Worm (Caenorhabditis elegans) whole organism, L4 larva: Measurements from ENCODE around the gene npr-3.

Experiments
- F10B5.3 ChIP-seq: sonication (generic microtip); optimal IDR thresholded peaks from 2 replicates; lab custom pipeline; 2016; ENCODE audit warnings: mild to moderate bottlenecking, missing genetic modification characterization, missing compliant biosample characterization
- Y48G9A.11 ChIP-seq: fragments of 200-800 bp; sonication (Bioruptor generic); IDR thresholded peaks from 2 replicates; pipeline ENCODE4 v1.3.6; 2022; ENCODE audit warnings: missing genetic modification reagents, missing genetic modification characterization, missing compliant biosample characterization
- Y75B8A.6 ChIP-seq: fragments of 200-800 bp; sonication (Bioruptor generic); IDR thresholded peaks from 2 replicates; pipeline ENCODE4 v1.3.6; 2022; ENCODE audit warnings: missing genetic modification reagents, missing genetic modification characterization, missing compliant biosample characterization
- aha-1 ChIP-seq: fragments of 150-350 bp; peaks from one replicate; lab custom pipeline; 2014; ENCODE audit warnings: missing biosample characterization, missing genetic modification characterization
- attf-4 ChIP-seq: sonication (generic microtip); optimal IDR thresholded peaks from 3 replicates; lab custom pipeline; 2017; ENCODE audit warnings: missing biosample characterization, missing genetic modification characterization
- daf-8 ChIP-seq: fragments of 200-800 bp; sonication (Bioruptor generic); IDR thresholded peaks from 2 replicates; pipeline ENCODE4 v1.3.6; 2022; ENCODE audit warnings: missing genetic modification characterization, missing compliant biosample characterization
- dmd-9 ChIP-seq: fragments of 200-800 bp; sonication (Bioruptor generic); IDR thresholded peaks from 2 replicates; pipeline ENCODE4 v1.3.6; 2022; ENCODE audit warnings: missing genetic modification reagents, missing genetic modification characterization, missing compliant biosample characterization
- dve-1 ChIP-seq: sonication (generic microtip); optimal IDR thresholded peaks from 2 replicates; lab custom pipeline; 2017; ENCODE audit warnings: antibody characterized with exemption, mild to moderate bottlenecking, missing genetic modification characterization, missing compliant biosample characterization; ENCODE audit not compliant: insufficient read depth
- jun-1 ChIP-seq: fragments of 150-350 bp; optimal IDR thresholded peaks from 2 replicates; lab custom pipeline; 2014; ENCODE audit warnings: missing biosample characterization, missing genetic modification reagents, missing genetic modification characterization
- lin-15B ChIP-seq: fragments of 150-350 bp; sonication (generic microtip); optimal IDR thresholded peaks from 3 replicates; lab custom pipeline; 2014; ENCODE audit warnings: missing biosample characterization, missing genetic modification characterization
- lin-38 ChIP-seq: fragments of 200-800 bp; sonication (Bioruptor generic); IDR thresholded peaks from 2 replicates; pipeline ENCODE4 v1.3.6; 2022; ENCODE audit warnings: missing genetic modification reagents, missing genetic modification characterization, missing compliant biosample characterization
- lsy-2 ChIP-seq, 2 experiments: fragments of 150-350 bp in 1 of 2; sonication (generic microtip) in 1 of 2; optimal IDR thresholded peaks; 2 replicates each; lab custom pipeline; 2014 to 2017; ENCODE audit warnings: missing biosample characterization in 2 of 2, missing genetic modification characterization in 2 of 2
- nhr-102 ChIP-seq: sonication (generic microtip); optimal IDR thresholded peaks from 2 replicates; lab custom pipeline; 2016; ENCODE audit warnings: mild to moderate bottlenecking, missing genetic modification characterization, moderate library complexity, missing compliant biosample characterization
- nhr-237 ChIP-seq: sonication (generic microtip); optimal IDR thresholded peaks from 2 replicates; lab custom pipeline; 2017; ENCODE audit warnings: missing biosample characterization, missing genetic modification characterization
- pha-4 ChIP-seq, 2 experiments: fragments of 150-350 bp in 1 of 2; fragments of 200-800 bp in 1 of 2; sonication (Bioruptor generic) in 1 of 2; IDR thresholded peaks in 1 of 2; optimal IDR thresholded peaks in 1 of 2; 2 replicates each; pipeline versions ENCODE4 v1.3.6 to Lab custom; 2014 to 2022; ENCODE audit warnings: missing genetic modification characterization in 2 of 2, missing genetic modification reagents in 2 of 2, missing biosample characterization in 1 of 2, missing compliant biosample characterization in 1 of 2
- pqm-1 ChIP-seq: sonication (generic microtip); optimal IDR thresholded peaks from 2 replicates; lab custom pipeline; 2017; ENCODE audit warnings: missing biosample characterization, missing genetic modification characterization
- sdz-12 ChIP-seq: fragments of 200-800 bp; sonication (Bioruptor generic); optimal IDR thresholded peaks from 2 replicates; lab custom pipeline; 2018; ENCODE audit warnings: mild to moderate bottlenecking, missing genetic modification characterization, missing compliant biosample characterization
- snpc-1.2 ChIP-seq: fragments of 200-800 bp; sonication (Bioruptor generic); IDR thresholded peaks from 2 replicates; pipeline ENCODE4 v1.3.6; 2022; ENCODE audit warnings: missing genetic modification reagents, missing genetic modification characterization, missing compliant biosample characterization
- tra-1 ChIP-seq: fragments of 200-800 bp; sonication (Bioruptor generic); IDR thresholded peaks from 2 replicates; pipeline ENCODE4 v1.3.6; 2022; ENCODE audit warnings: missing genetic modification reagents, missing genetic modification characterization, missing compliant biosample characterization
- unc-39 ChIP-seq: sonication (generic microtip); optimal IDR thresholded peaks from 2 replicates; lab custom pipeline; 2017; ENCODE audit warnings: missing biosample characterization, missing genetic modification characterization

The npr-3 gene

DNA sequence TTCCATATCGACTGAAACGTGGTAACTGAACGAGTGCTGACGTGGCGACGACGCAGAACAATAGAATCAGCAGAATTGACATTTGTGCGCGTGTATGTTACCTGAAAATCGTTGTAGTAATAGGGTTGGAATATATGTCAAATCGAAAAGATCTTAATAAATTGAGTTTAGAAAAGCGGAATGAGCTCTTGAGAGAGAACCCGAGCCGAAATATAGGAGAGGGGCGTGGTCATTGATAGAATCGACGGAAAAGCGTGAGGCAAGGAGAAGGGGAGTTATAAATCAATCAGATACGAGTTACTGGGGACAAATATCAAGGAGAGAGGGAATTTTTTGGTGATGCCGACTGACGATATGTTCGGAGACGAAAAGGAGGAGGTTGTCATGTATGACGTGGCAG is 50.9 kb downstream of the npr-3 start, which contains the start of gene M04B2.6:
Gene M04B2.6, minus strand, starts transcription at position 101 of the 400 bp plus-strand sequence.
- TF ChIP-seq tra-1 (GFP tag; lab: Robert Waterston, UW), result no peak
- no peak for TF ChIP-seq lin-38 (GFP tag; lab: Robert Waterston, UW)
- TF ChIP-seq nhr-237 (tag; lab: Kevin White, UChicago), result no peak
- TF ChIP-seq snpc-1.2, result no peak
- TF ChIP-seq lin-15B (tag; lab: Kevin White, UChicago), result no peak
- no peak for TF ChIP-seq Y48G9A.11 (GFP tag; lab: Robert Waterston, UW)
- TF ChIP-seq Y75B8A.6 (GFP tag; lab: Robert Waterston, UW), result no peak
- no peak for TF ChIP-seq aha-1
- TF ChIP-seq pqm-1 (tag; lab: Kevin White, UChicago), result no peak
- no peak for TF ChIP-seq pha-4 (GFP tag; IDR thresholded peaks at IDR 0.05; lab: Robert Waterston, UW)
- no peak for TF ChIP-seq pha-4 (tag; optimal IDR thresholded peaks at IDR 0.05; lab: Kevin White, UChicago)
- TF ChIP-seq jun-1 (tag; lab: Kevin White, UChicago), result no peak
- TF ChIP-seq attf-4 (tag; lab: Kevin White, UChicago), result no peak
- TF ChIP-seq nhr-102 (tag; lab: Kevin White, UChicago), result no peak
- TF ChIP-seq dmd-9 (GFP tag; lab: Robert Waterston, UW), result no peak
- TF ChIP-seq daf-8 (GFP tag; lab: Robert Waterston, UW), result no peak
- TF ChIP-seq F10B5.3, result no peak
- TF ChIP-seq sdz-12 (GFP tag; lab: Kevin White, UChicago), result no peak
- TF ChIP-seq unc-39 (tag; lab: Kevin White, UChicago), result no peak
- no peak for TF ChIP-seq lsy-2 (tag; optimal IDR thresholded peaks at IDR 0.05; lab: Kevin White, UChicago)
- TF ChIP-seq dve-1, result no peak
